Worm (Caenorhabditis elegans): Measurements from ENCODE around the gene cdh-4.
A peak's percentile ranks its signal among the peaks of the same experiment; 100 is the strongest.

Gene cdh-4

ce11 chrIII:4496085-4496484, 24.1 kb upstream of the cdh-4 start (continued):
- no peak for TF ChIP-seq set-16 (GFP tag; IDR thresholded peaks at IDR 0.05)
- no peak for TF ChIP-seq nhr-237 (tag; optimal IDR thresholded peaks at IDR 0.05)
- TF ChIP-seq dve-1 (tag; optimal IDR thresholded peaks at IDR 0.05; ENCODE audit: insufficient read depth) = peak; percentile 93
- TF ChIP-seq unc-130 (GFP tag; optimal IDR thresholded peaks at IDR 0.05) = no peak
- no peak for TF ChIP-seq F44E2.7 (GFP tag; IDR thresholded peaks at IDR 0.05)
- no peak for TF ChIP-seq F49E8.2 (tag; optimal IDR thresholded peaks at IDR 0.05; ENCODE audit: borderline replicate concordance)
- no peak for TF ChIP-seq ztf-11 (tag; optimal IDR thresholded peaks at IDR 0.05)
- TF ChIP-seq gei-8 (GFP tag; optimal IDR thresholded peaks at IDR 0.05) = no peak
- TF ChIP-seq mep-1 (tag; optimal IDR thresholded peaks at IDR 0.05) = peak; percentile 58
- TF ChIP-seq Y5F2A.4 (GFP tag; optimal IDR thresholded peaks at IDR 0.05) = no peak
- no peak for TF ChIP-seq duxl-1 (tag; optimal IDR thresholded peaks at IDR 0.05; ENCODE audit: poor library complexity)
- TF ChIP-seq aly-2 (tag; optimal IDR thresholded peaks at IDR 0.05) = no peak
- TF ChIP-seq zag-1 (tag; optimal IDR thresholded peaks at IDR 0.05) = no peak
- no peak for TF ChIP-seq nhr-111 (GFP tag; optimal IDR thresholded peaks at IDR 0.05)
- no peak for TF ChIP-seq unc-62 (GFP tag; optimal IDR thresholded peaks at IDR 0.05 in 1 of 2)
- no peak for TF ChIP-seq unc-62 (tag; optimal IDR thresholded peaks at IDR 0.05)
- no peak for TF ChIP-seq F37D6.2 (tag; optimal IDR thresholded peaks at IDR 0.05)
- TF ChIP-seq nhr-42 (GFP tag; IDR thresholded peaks at IDR 0.05) = 0 out of 2 replicates have a peak, but pooled peaks have one; percentile 38
- TF ChIP-seq R02D3.7 (tag; optimal IDR thresholded peaks at IDR 0.05) = no peak
- no peak for TF ChIP-seq zip-11 (GFP tag; IDR thresholded peaks at IDR 0.05)
- no peak for TF ChIP-seq ces-1 (GFP tag; optimal IDR thresholded peaks at IDR 0.05)
- no peak for TF ChIP-seq mdt-29 (GFP tag; IDR thresholded peaks at IDR 0.05)
- TF ChIP-seq nhr-77 (tag; optimal IDR thresholded peaks at IDR 0.05) = peak; percentile 55
- no peak for TF ChIP-seq nhr-11 (tag; optimal IDR thresholded peaks at IDR 0.05)
- no peak for TF ChIP-seq vab-7 (GFP tag; IDR thresholded peaks at IDR 0.05)
- no peak for TF ChIP-seq spr-1 (tag; optimal IDR thresholded peaks at IDR 0.05)
- no peak for TF ChIP-seq nhr-76 (tag; optimal IDR thresholded peaks at IDR 0.05)
- peak; percentile 88 for TF ChIP-seq nhr-48 (tag; optimal IDR thresholded peaks at IDR 0.05)
- TF ChIP-seq arid-1 (GFP tag; conservative IDR thresholded peaks at IDR 0.05) = no peak
- TF ChIP-seq hlh-11 (tag; optimal IDR thresholded peaks at IDR 0.05) = peak; percentile 93
- TF ChIP-seq ZK546.5 (tag; optimal IDR thresholded peaks at IDR 0.05) = no peak
- TF ChIP-seq saeg-2 (GFP tag; IDR thresholded peaks at IDR 0.05) = peak; percentile 41; the same call in 1 of the 2 replicates
- peak; percentile 61; the same call in 1 of the 2 replicates for TF ChIP-seq tra-1 (GFP tag; IDR thresholded peaks at IDR 0.05)
- TF ChIP-seq daf-19 (GFP tag; conservative IDR thresholded peaks at IDR 0.05) = no peak
- no peak for TF ChIP-seq dpl-1 (GFP tag; optimal IDR thresholded peaks at IDR 0.05)
- no peak for TF ChIP-seq daf-12 (tag; optimal IDR thresholded peaks at IDR 0.05)
- TF ChIP-seq ceh-32 (tag; optimal IDR thresholded peaks at IDR 0.05; ENCODE audit: poor library complexity) = no peak
- TF ChIP-seq ZK337.2 (GFP tag; IDR thresholded peaks at IDR 0.05) = no peak
- TF ChIP-seq lir-3 (tag; optimal IDR thresholded peaks at IDR 0.05) = no peak
- peak; percentile 95 for TF ChIP-seq dmd-6 (GFP tag; IDR thresholded peaks at IDR 0.05)
- no peak for TF ChIP-seq Y48G9A.11 (GFP tag; IDR thresholded peaks at IDR 0.05)
- TF ChIP-seq madf-9 (GFP tag; conservative IDR thresholded peaks at IDR 0.05) = no peak
- no peak for TF ChIP-seq dmd-9 (GFP tag; IDR thresholded peaks at IDR 0.05)
- no peak for TF ChIP-seq lin-15B (tag; optimal IDR thresholded peaks at IDR 0.05)
- peak in 1 of 2 experiments; percentile 50 for TF ChIP-seq hif-1 (tag; optimal IDR thresholded peaks at IDR 0.05)
- TF ChIP-seq ctbp-1 (GFP tag; IDR thresholded peaks at IDR 0.05) = no peak
- no peak for TF ChIP-seq mxl-2 (GFP tag; conservative IDR thresholded peaks at IDR 0.05)
- no peak for TF ChIP-seq zfp-2 (tag; optimal IDR thresholded peaks at IDR 0.05)
- no peak for TF ChIP-seq attf-4 (tag; optimal IDR thresholded peaks at IDR 0.05)
- TF ChIP-seq pha-4 (GFP tag; IDR thresholded peaks at IDR 0.05) = peak; percentile 68; the same call in 1 of the 2 replicates
- no peak for TF ChIP-seq pha-4 (tag; optimal IDR thresholded peaks at IDR 0.05)
- TF ChIP-seq skn-1 (tag; optimal IDR thresholded peaks at IDR 0.05) = no peak
- TF ChIP-seq snpc-4 (tag; optimal IDR thresholded peaks at IDR 0.05) = no peak

All from whole organism, L4 larva.